Worm (Caenorhabditis elegans) whole organism, young adult: ENCODE data around the gene pdzd-8.

Experiments
- C06A6.2 ChIP-seq: fragments of 200-800 bp; sonication (Bioruptor generic); conservative IDR thresholded peaks from 2 replicates; pipeline ENCODE4 v1.3.6; 2022; ENCODE audit warnings: missing genetic modification characterization, missing compliant biosample characterization
- C17E4.6 ChIP-seq: fragments of 200-800 bp; sonication (Bioruptor generic); IDR thresholded peaks from 2 replicates; pipeline ENCODE4 v1.3.6; 2022; ENCODE audit warnings: missing genetic modification reagents, missing genetic modification characterization, missing compliant biosample characterization
- F10E7.11 ChIP-seq: sonication (generic microtip); optimal IDR thresholded peaks from 2 replicates; lab custom pipeline; 2017; ENCODE audit warnings: mild to moderate bottlenecking, missing genetic modification characterization, moderate library complexity, missing compliant biosample characterization
- F22D6.2 ChIP-seq: sonication (generic microtip); optimal IDR thresholded peaks from 2 replicates; lab custom pipeline; 2016; ENCODE audit warnings: mild to moderate bottlenecking, missing genetic modification characterization, missing compliant biosample characterization
- F37B4.10 ChIP-seq: fragments of 200-800 bp; sonication (Bioruptor generic); IDR thresholded peaks from 2 replicates; pipeline ENCODE4 v1.3.6; 2022; ENCODE audit warnings: missing genetic modification characterization, missing compliant biosample characterization
- F52B5.7 ChIP-seq: sonication (generic microtip); optimal IDR thresholded peaks from 2 replicates; lab custom pipeline; 2016; ENCODE audit warnings: mild to moderate bottlenecking, missing genetic modification characterization, missing compliant biosample characterization
- F57A8.1 ChIP-seq: fragments of 200-800 bp; sonication (Bioruptor generic); optimal IDR thresholded peaks from 2 replicates; lab custom pipeline; 2018; ENCODE audit warnings: mild to moderate bottlenecking, missing genetic modification characterization, moderate library complexity, missing compliant biosample characterization
- K12H6.12 ChIP-seq: fragments of 200-800 bp; sonication (Bioruptor generic); optimal IDR thresholded peaks from 2 replicates; lab custom pipeline; 2018; ENCODE audit warnings: mild to moderate bottlenecking, missing genetic modification characterization, missing compliant biosample characterization
- Y79H2A.3 ChIP-seq: fragments of 200-800 bp; sonication (Bioruptor generic); conservative IDR thresholded peaks from 2 replicates; pipeline ENCODE4 v1.3.6; 2022; ENCODE audit warnings: missing genetic modification reagents, missing genetic modification characterization, missing compliant biosample characterization
- attf-3 ChIP-seq: fragments of 200-800 bp; sonication (Bioruptor generic); conservative IDR thresholded peaks from 2 replicates; pipeline ENCODE4 v1.3.6; 2022; ENCODE audit warnings: missing genetic modification reagents, missing genetic modification characterization, missing compliant biosample characterization
- attf-6 ChIP-seq: fragments of 200-800 bp; sonication (Bioruptor generic); IDR thresholded peaks from 2 replicates; pipeline ENCODE4 v1.3.6; 2022; ENCODE audit warnings: missing genetic modification reagents, missing genetic modification characterization, missing compliant biosample characterization
- cebp-2 ChIP-seq: fragments of 200-800 bp; sonication (Bioruptor generic); IDR thresholded peaks from 2 replicates; pipeline ENCODE4 v1.3.6; 2022; ENCODE audit warnings: missing genetic modification characterization, missing compliant biosample characterization
- ceh-100 ChIP-seq: fragments of 200-800 bp; sonication (Bioruptor generic); IDR thresholded peaks from 2 replicates; pipeline ENCODE4 v1.3.6; 2022; ENCODE audit warnings: missing genetic modification reagents, missing genetic modification characterization, missing compliant biosample characterization
- ceh-40 ChIP-seq: fragments of 200-800 bp; sonication (Bioruptor generic); IDR thresholded peaks from 2 replicates; pipeline ENCODE4 v1.3.6; 2022; ENCODE audit warnings: missing genetic modification characterization, missing compliant biosample characterization
- ceh-79 ChIP-seq: sonication (generic microtip); optimal IDR thresholded peaks from 2 replicates; lab custom pipeline; 2017; ENCODE audit warnings: mild to moderate bottlenecking, missing genetic modification characterization, missing compliant biosample characterization
- dpff-1 ChIP-seq: sonication (generic microtip); optimal IDR thresholded peaks from 2 replicates; lab custom pipeline; 2017; ENCODE audit warnings: mild to moderate bottlenecking, missing genetic modification characterization, missing compliant biosample characterization
- efl-1 ChIP-seq: fragments of 150-350 bp; optimal IDR thresholded peaks from 2 replicates; lab custom pipeline; 2014; ENCODE audit warnings: missing biosample characterization, missing genetic modification reagents, missing genetic modification characterization
- ets-4 ChIP-seq: fragments of 200-800 bp; sonication (Bioruptor generic); optimal IDR thresholded peaks from 2 replicates; lab custom pipeline; 2018; ENCODE audit warnings: mild to moderate bottlenecking, missing genetic modification characterization, missing compliant biosample characterization
- hlh-12 ChIP-seq: sonication (generic microtip); optimal IDR thresholded peaks from 2 replicates; lab custom pipeline; 2016; ENCODE audit warnings: missing genetic modification characterization, missing compliant biosample characterization
- lag-1 ChIP-seq: fragments of 200-800 bp; sonication (Bioruptor generic); IDR thresholded peaks from 2 replicates; pipeline ENCODE4 v1.3.6; 2022; ENCODE audit warnings: missing genetic modification reagents, missing genetic modification characterization, missing compliant biosample characterization
- let-607 ChIP-seq, 2 experiments: fragments of 200-800 bp in 1 of 2; sonication (Bioruptor generic) in 1 of 2; sonication (generic microtip) in 1 of 2; optimal IDR thresholded peaks; 2 replicates each; lab custom pipeline; 2016 to 2018; ENCODE audit warnings: mild to moderate bottlenecking in 2 of 2, missing compliant biosample characterization in 2 of 2, missing genetic modification characterization in 2 of 2, moderate library complexity in 2 of 2, missing genotype in 1 of 2
- lin-40 ChIP-seq: sonication (generic microtip); optimal IDR thresholded peaks from 2 replicates; lab custom pipeline; 2016; ENCODE audit warnings: missing genetic modification characterization, mild to moderate bottlenecking, missing compliant biosample characterization, missing genotype, missing genetic modification reagents
- lin-54 ChIP-seq: fragments of 200-800 bp; sonication (Bioruptor generic); optimal IDR thresholded peaks from 2 replicates; lab custom pipeline; 2018; ENCODE audit warnings: mild to moderate bottlenecking, missing genetic modification characterization, missing compliant biosample characterization
- lir-1 ChIP-seq: fragments of 200-800 bp; sonication (Bioruptor generic); conservative IDR thresholded peaks from 2 replicates; pipeline ENCODE4 v1.3.6; 2022; ENCODE audit warnings: missing genetic modification reagents, missing genetic modification characterization, missing compliant biosample characterization
- lsl-1 ChIP-seq: fragments of 200-800 bp; sonication (Bioruptor generic); optimal IDR thresholded peaks from 2 replicates; lab custom pipeline; 2018; ENCODE audit warnings: mild to moderate bottlenecking, missing genetic modification characterization, moderate library complexity, missing compliant biosample characterization
- madf-10 ChIP-seq: sonication (generic microtip); optimal IDR thresholded peaks from 2 replicates; lab custom pipeline; 2016; ENCODE audit warnings: mild to moderate bottlenecking, missing genetic modification characterization, missing compliant biosample characterization
- nfya-2 ChIP-seq: fragments of 200-800 bp; sonication (Bioruptor generic); IDR thresholded peaks from 2 replicates; pipeline ENCODE4 v1.3.6; 2022; ENCODE audit warnings: missing genetic modification reagents, missing genetic modification characterization, missing compliant biosample characterization
- nhr-179 ChIP-seq: sonication (generic microtip); optimal IDR thresholded peaks from 2 replicates; lab custom pipeline; 2016; ENCODE audit warnings: mild to moderate bottlenecking, missing genetic modification characterization, missing compliant biosample characterization
- pha-4 ChIP-seq: fragments of 150-350 bp; sonication (generic microtip); optimal IDR thresholded peaks from 2 replicates; lab custom pipeline; 2014; ENCODE audit warnings: missing biosample characterization, missing genetic modification reagents, missing genetic modification characterization
- rcor-1 ChIP-seq: fragments of 200-800 bp; sonication (Bioruptor generic); IDR thresholded peaks from 2 replicates; pipeline ENCODE4 v1.3.6; 2022; ENCODE audit warnings: missing genetic modification reagents, missing genetic modification characterization, missing compliant biosample characterization
- rec-8 ChIP-seq, 2 experiments: sonication (generic microtip); optimal IDR thresholded peaks; 2 replicates each; lab custom pipeline; 2016; ENCODE audit warnings: mild to moderate bottlenecking in 2 of 2, missing genetic modification characterization in 2 of 2, missing genetic modification reagents in 2 of 2, missing genotype in 2 of 2, missing biosample characterization in 1 of 2, missing compliant biosample characterization in 1 of 2, moderate library complexity in 1 of 2
- repo-1 ChIP-seq: sonication (generic microtip); optimal IDR thresholded peaks from 2 replicates; lab custom pipeline; 2017; ENCODE audit warnings: mild to moderate bottlenecking, missing genetic modification characterization, missing compliant biosample characterization
- snpc-1.1 ChIP-seq: sonication (generic microtip); optimal IDR thresholded peaks from 2 replicates; lab custom pipeline; 2017; ENCODE audit warnings: missing genetic modification characterization, mild to moderate bottlenecking, missing compliant biosample characterization, antibody characterized with exemption, moderate library complexity, missing genotype, missing genetic modification reagents; ENCODE audit not compliant: insufficient read depth
- snpc-3.4 ChIP-seq: sonication (generic microtip); optimal IDR thresholded peaks from 2 replicates; lab custom pipeline; 2017; ENCODE audit warnings: missing genetic modification characterization, mild to moderate bottlenecking, missing compliant biosample characterization, antibody characterized with exemption, moderate library complexity, missing genotype, missing genetic modification reagents
- snpc-4 ChIP-seq, 5 experiments: fragments of 150-350 bp in 1 of 5; sonication (generic microtip) in 4 of 5; optimal IDR thresholded peaks; 2 replicates each; lab custom pipeline; 2014 to 2018; ENCODE audit warnings: missing genetic modification characterization in 5 of 5, missing biosample characterization in 3 of 5, antibody characterized with exemption in 2 of 5, mild to moderate bottlenecking in 2 of 5, missing compliant biosample characterization in 2 of 5, missing genotype in 2 of 5, moderate library complexity in 2 of 5, missing genetic modification reagents in 1 of 5
- tbp1 ChIP-seq: fragments of 200-800 bp; sonication (Bioruptor generic); optimal IDR thresholded peaks from 2 replicates; lab custom pipeline; 2018; ENCODE audit warnings: mild to moderate bottlenecking, missing genetic modification characterization, missing compliant biosample characterization
- tbx-9 ChIP-seq: sonication (generic microtip); optimal IDR thresholded peaks from 2 replicates; lab custom pipeline; 2016; ENCODE audit warnings: borderline replicate concordance, missing genetic modification characterization, inconsistent platforms, missing compliant biosample characterization
- ztf-22 ChIP-seq: fragments of 200-800 bp; sonication (Bioruptor generic); optimal IDR thresholded peaks from 2 replicates; lab custom pipeline; 2018; ENCODE audit warnings: mild to moderate bottlenecking, missing genetic modification characterization, moderate library complexity, missing compliant biosample characterization
- ztf-25 ChIP-seq: fragments of 200-800 bp; sonication (Bioruptor generic); IDR thresholded peaks from 2 replicates; pipeline ENCODE4 v1.3.6; 2022; ENCODE audit warnings: missing genetic modification reagents, missing genetic modification characterization, missing compliant biosample characterization
- ztf-28 ChIP-seq: fragments of 200-800 bp; sonication (Bioruptor generic); IDR thresholded peaks from 2 replicates; pipeline ENCODE4 v1.3.6; 2022; ENCODE audit warnings: missing genetic modification reagents, missing genetic modification characterization, missing compliant biosample characterization
- ztf-3 ChIP-seq: fragments of 200-800 bp; sonication (Bioruptor generic); optimal IDR thresholded peaks from 2 replicates; lab custom pipeline; 2018; ENCODE audit warnings: mild to moderate bottlenecking, missing genetic modification characterization, missing compliant biosample characterization

The pdzd-8 gene

ce11 chrIV:8927093-8927492 is 48.2 kb upstream of the pdzd-8 start (continued):
- TF ChIP-seq let-607 (tag; optimal IDR thresholded peaks at IDR 0.05; lab: Kevin White, UChicago) (peak; percentile 54 to 64), F57A8.1 (peak; percentile 70), tbx-9 (tag; lab: Kevin White, UChicago) (peak; percentile 89), snpc-4 (GFP tag; optimal IDR thresholded peaks at IDR 0.05; lab: Kevin White, UChicago) (peak; percentile 65), snpc-4 (tag; optimal IDR thresholded peaks at IDR 0.05; lab: Kevin White, UChicago) (peak; percentile 31 to 84 (median 81)), dpff-1 (peak; percentile 85), madf-10 (tag; lab: Kevin White, UChicago) (peak; percentile 89), nfya-2 (no peak), tbp1 (GFP tag; lab: Kevin White, UChicago) (peak; percentile 98), K12H6.12 (tag; lab: Kevin White, UChicago) (peak; percentile 64), lir-1 (GFP tag; lab: Robert Waterston, UW) (peak; percentile 76), snpc-3.4 (tag; lab: Kevin White, UChicago) (peak; percentile 89), pha-4 (tag; lab: Kevin White, UChicago) (no peak), ets-4 (GFP tag; lab: Kevin White, UChicago) (peak; percentile 93), efl-1 (peak; percentile 40)

- TF ChIP-seq F22D6.2 (no peak), repo-1 (tag; lab: Kevin White, UChicago) (no peak), ceh-100 (no peak), ztf-22 (GFP tag; lab: Kevin White, UChicago) (no peak), attf-6 (GFP tag; lab: Robert Waterston, UW) (no peak), rcor-1 (GFP tag; lab: Robert Waterston, UW) (no peak), cebp-2 (GFP tag; lab: Robert Waterston, UW) (no peak), ceh-40 (GFP tag; lab: Robert Waterston, UW) (no peak), ztf-25 (GFP tag; lab: Robert Waterston, UW) (no peak), Y79H2A.3 (no peak), lin-40 (tag; lab: Kevin White, UChicago) (no peak), rec-8 (tag; optimal IDR thresholded peaks at IDR 0.05; lab: Kevin White, UChicago) (no peak), snpc-1.1 (no peak), F37B4.10 (GFP tag; lab: Robert Waterston, UW) (no peak), lag-1 (GFP tag; lab: Robert Waterston, UW) (no peak)
Measured at ce11 chrIV:8929942-8930492, 45.3 kb upstream of the pdzd-8 start, which contains the start of the genes D1046.18 and slc-25A26. Gene D1046.18, plus strand, starts transcription at chrIV:8930242. Gene slc-25A26, plus strand, starts transcription at chrIV:8930442.

ce11 chrIV:8933575-8933974 is 41.8 kb upstream of the pdzd-8 start, which contains the start of gene D1046.4:
Gene D1046.4, plus strand, starts transcription at chrIV:8933875.
- no peak for TF ChIP-seq attf-3 (GFP tag; lab: Robert Waterston, UW)
- TF ChIP-seq lin-54 (GFP tag; lab: Kevin White, UChicago): no peak
- TF ChIP-seq F10E7.11: no peak
- no peak for TF ChIP-seq lsl-1 (GFP tag; lab: Kevin White, UChicago)
- TF ChIP-seq ztf-3 (GFP tag; lab: Kevin White, UChicago): no peak
- TF ChIP-seq ceh-79 (tag; lab: Kevin White, UChicago): no peak
- no peak for TF ChIP-seq C17E4.6 (GFP tag; lab: Robert Waterston, UW)
- TF ChIP-seq ztf-28: no peak
- TF ChIP-seq pha-4 (tag; lab: Kevin White, UChicago): no peak
- no peak for TF ChIP-seq nhr-179
- TF ChIP-seq hlh-12: no peak
- TF ChIP-seq ceh-100: no peak
- TF ChIP-seq C06A6.2 (GFP tag; lab: Robert Waterston, UW): no peak
- TF ChIP-seq F52B5.7 (tag; lab: Kevin White, UChicago): no peak
